Worm (Caenorhabditis elegans) whole organism, L3 larva: Measurements from ENCODE around the gene F43E2.11.
A peak's percentile ranks its signal among the peaks of the same experiment; 100 is the strongest.

ENCODE experiments used
- ama-1 ChIP-seq: fragments of 150-350 bp; optimal IDR thresholded peaks from 2 replicates; lab custom pipeline; 2018
- egl-5 ChIP-seq: fragments of 150-350 bp; optimal IDR thresholded peaks from 2 replicates; lab custom pipeline; 2017; ENCODE audit warnings: missing biosample characterization, missing genetic modification reagents, missing genetic modification characterization, inconsistent platforms
- elt-1 ChIP-seq: fragments of 150-350 bp; optimal IDR thresholded peaks from 2 replicates; lab custom pipeline; 2014; ENCODE audit warnings: missing biosample characterization, missing genetic modification characterization
- hmg-11 ChIP-seq: sonication (generic microtip); optimal IDR thresholded peaks from 2 replicates; lab custom pipeline; 2016; ENCODE audit warnings: missing genetic modification characterization, missing compliant biosample characterization
- mml-1 ChIP-seq: fragments of 150-350 bp; sonication (generic microtip); optimal IDR thresholded peaks from 3 replicates; lab custom pipeline; 2014; ENCODE audit warnings: missing biosample characterization, missing genetic modification characterization
- nhr-11 ChIP-seq: fragments of 150-350 bp; optimal IDR thresholded peaks from 2 replicates; lab custom pipeline; 2014; ENCODE audit warnings: missing biosample characterization, missing genetic modification characterization
- pha-4 ChIP-seq: fragments of 150-350 bp; optimal IDR thresholded peaks from 2 replicates; lab custom pipeline; 2014; ENCODE audit warnings: missing biosample characterization, missing genetic modification reagents, missing genetic modification characterization
- snpc-4 ChIP-seq: fragments of 150-350 bp; optimal IDR thresholded peaks from 2 replicates; lab custom pipeline; 2014; ENCODE audit warnings: missing biosample characterization, missing genetic modification characterization
- unc-39 ChIP-seq: sonication (generic microtip); optimal IDR thresholded peaks from 4 replicates; lab custom pipeline; 2017; ENCODE audit warnings: missing biosample characterization, missing genetic modification characterization
- ztf-4 ChIP-seq: fragments of 150-350 bp; optimal IDR thresholded peaks from 2 replicates; lab custom pipeline; 2014; ENCODE audit warnings: missing biosample characterization, missing genetic modification characterization

DNA sequence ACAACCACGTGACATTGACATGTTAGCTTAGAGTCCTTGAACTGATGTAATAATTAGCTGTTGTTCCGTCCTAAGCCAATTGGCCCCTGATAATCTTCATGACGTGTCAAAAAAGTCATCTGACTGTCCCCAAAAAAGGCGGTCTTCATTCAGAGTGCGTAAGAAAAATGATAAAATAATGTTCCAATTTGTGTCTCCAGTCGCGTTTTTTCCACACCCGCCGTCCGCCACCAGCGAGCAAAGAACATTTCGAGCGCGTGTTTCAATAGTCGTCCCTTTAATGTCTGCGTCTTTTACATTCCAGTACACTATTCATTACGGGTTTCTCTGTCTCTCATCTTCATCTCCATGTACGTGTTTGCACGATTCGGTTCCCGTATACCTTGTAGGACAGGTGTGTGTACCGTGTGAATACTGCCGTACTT is 32.6 kb downstream of the F43E2.11 start:
- TF ChIP-seq snpc-4 (peak; percentile 37), hmg-11 (tag; lab: Kevin White, UChicago) (peak; percentile 61), unc-39 (tag; lab: Kevin White, UChicago) (no peak), pha-4 (tag; lab: Kevin White, UChicago) (peak; percentile 91), nhr-11 (tag; lab: Kevin White, UChicago) (no peak), mml-1 (tag; lab: Kevin White, UChicago) (no peak), egl-5 (tag; lab: Kevin White, UChicago) (no peak), ama-1 (lab: Kevin White, UChicago) (peak; percentile 17), elt-1 (no peak), ztf-4 (tag; lab: Kevin White, UChicago) (peak; percentile 53)
